Fruit fly (Drosophila melanogaster) whole organism, prepupa: ENCODE data around the gene CG7091.

ENCODE experiments used
- CG6276 ChIP-seq: fragments of 200-800 bp; sonication (Bioruptor generic); optimal IDR thresholded peaks from 2 replicates; lab custom pipeline; 2017; ENCODE audit warnings: missing biosample characterization, mild to moderate bottlenecking, missing genetic modification characterization
- Sox15 ChIP-seq: fragments of 200-800 bp; sonication (Bioruptor generic); optimal IDR thresholded peaks from 3 replicates; lab custom pipeline; 2016; ENCODE audit warnings: missing biosample characterization, missing genetic modification characterization

dm6 chr3R:13017623-13018036 lies 39.8 kb downstream of the CG7091 start:
- no peak for TF ChIP-seq Sox15 (GFP tag; lab: Kevin White, UChicago)
- no peak for TF ChIP-seq CG6276 (GFP tag; lab: Kevin White, UChicago)
